Worm (Caenorhabditis elegans): ENCODE data around the gene trap-2.

The trap-2 gene

ce11 chrX:787992-788391 lies 20.1 kb upstream of the trap-2 start, which contains the start of gene attf-5 (continued):
- no peak for TF ChIP-seq unc-62 (GFP tag; optimal IDR thresholded peaks at IDR 0.05)
- TF ChIP-seq lin-15B (tag; optimal IDR thresholded peaks at IDR 0.05) = no peak
- TF ChIP-seq dsc-1 (tag; optimal IDR thresholded peaks at IDR 0.05) = no peak
- no peak for TF ChIP-seq mef-2 (tag; optimal IDR thresholded peaks at IDR 0.05)
- no peak for TF ChIP-seq elt-3 (tag; optimal IDR thresholded peaks at IDR 0.05)
- TF ChIP-seq lin-39 (tag; optimal IDR thresholded peaks at IDR 0.05) = no peak
- no peak for TF ChIP-seq isw-1 (GFP tag; IDR thresholded peaks at IDR 0.05)
- TF ChIP-seq ceh-63 (GFP tag; optimal IDR thresholded peaks at IDR 0.05) = no peak
- peak; percentile 29 for TF ChIP-seq nhr-47 (tag; optimal IDR thresholded peaks at IDR 0.05)
- no peak for TF ChIP-seq C04F5.9 (tag; optimal IDR thresholded peaks at IDR 0.05)
- no peak for TF ChIP-seq fkh-4 (tag; optimal IDR thresholded peaks at IDR 0.05; ENCODE audit: borderline replicate concordance)
- peak; percentile 13 for TF ChIP-seq xbp-1 (tag; optimal IDR thresholded peaks at IDR 0.05)
- TF ChIP-seq swsn-7 (tag; optimal IDR thresholded peaks at IDR 0.05) = peak; percentile 4
- peak in 1 of 2 experiments; percentile 35 for TF ChIP-seq lsy-2 (tag; optimal IDR thresholded peaks at IDR 0.05)
- no peak for TF ChIP-seq vab-15 (tag; optimal IDR thresholded peaks at IDR 0.05)
- peak; percentile 21 for TF ChIP-seq blmp-1 (tag; optimal IDR thresholded peaks at IDR 0.05)
- TF ChIP-seq nhr-90 (tag; optimal IDR thresholded peaks at IDR 0.05; ENCODE audit: poor library complexity) = no peak
- TF ChIP-seq pag-3 (tag; optimal IDR thresholded peaks at IDR 0.05; ENCODE audit: borderline replicate concordance, insufficient read depth) = no peak

ce11 chrX:785368-785767 lies 17.5 kb upstream of the trap-2 start:
- TF ChIP-seq mdl-1 (tag; optimal IDR thresholded peaks at IDR 0.05) (no peak), F16B12.6 (tag; optimal IDR thresholded peaks at IDR 0.05) (no peak), nhr-19 (GFP tag; conservative IDR thresholded peaks at IDR 0.05) (no peak; the same call in 1 of the 2 replicates), mab-9 (GFP tag; IDR thresholded peaks at IDR 0.05) (no peak), nhr-85 (tag) (peak; percentile 68), aly-2 (tag; optimal IDR thresholded peaks at IDR 0.05) (no peak), ceh-8 (GFP tag; optimal IDR thresholded peaks at IDR 0.05) (peak; percentile 29), hpl-2 (GFP tag; optimal IDR thresholded peaks at IDR 0.05) (no peak), efl-1 (optimal IDR thresholded peaks at IDR 0.05) (no peak), efl-1 (GFP tag; optimal IDR thresholded peaks at IDR 0.05 in 1 of 2) (peak in 1 of 2 experiments; percentile 69), unc-130 (tag; optimal IDR thresholded peaks at IDR 0.05) (no peak), unc-30 (tag; optimal IDR thresholded peaks at IDR 0.05) (no peak), sox-4 (tag; optimal IDR thresholded peaks at IDR 0.05) (peak; percentile 12), pag-3 (tag; optimal IDR thresholded peaks at IDR 0.05; ENCODE audit: borderline replicate concordance, insufficient read depth) (no peak), mep-1 (tag; optimal IDR thresholded peaks at IDR 0.05) (no peak), Y116A8C.19 (tag; optimal IDR thresholded peaks at IDR 0.05; ENCODE audit: borderline replicate concordance) (no peak), nhr-12 (tag; optimal IDR thresholded peaks at IDR 0.05) (no peak), dpl-1 (GFP tag; optimal IDR thresholded peaks at IDR 0.05) (no peak), ceh-82 (tag; optimal IDR thresholded peaks at IDR 0.05) (peak in 1 of 3 experiments; percentile 34), egl-13 (tag; optimal IDR thresholded peaks at IDR 0.05) (no peak), nhr-84 (tag; optimal IDR thresholded peaks at IDR 0.05) (no peak), lin-14 (GFP tag; optimal IDR thresholded peaks at IDR 0.05) (no peak), C34B4.2 (tag; optimal IDR thresholded peaks at IDR 0.05) (no peak), ets-5 (GFP tag; IDR thresholded peaks at IDR 0.05) (no peak), sup-37 (GFP tag; optimal IDR thresholded peaks at IDR 0.05) (no peak), fkh-8 (tag; optimal IDR thresholded peaks at IDR 0.05) (no peak), pqm-1 (tag; optimal IDR thresholded peaks at IDR 0.05) (no peak), rnt-1 (tag; optimal IDR thresholded peaks at IDR 0.05) (peak; percentile 51), vab-15 (tag; optimal IDR thresholded peaks at IDR 0.05) (no peak), alr-1 (tag; optimal IDR thresholded peaks at IDR 0.05; ENCODE audit: borderline replicate concordance) (no peak), xbp-1 (tag; optimal IDR thresholded peaks at IDR 0.05) (peak; percentile 27), hlh-17 (GFP tag; optimal IDR thresholded peaks at IDR 0.05; ENCODE audit: borderline replicate concordance) (no peak), zip-4 (GFP tag; optimal IDR thresholded peaks at IDR 0.05) (no peak), snu-23 (GFP tag; optimal IDR thresholded peaks at IDR 0.05) (peak; percentile 66), nhr-77 (tag; optimal IDR thresholded peaks at IDR 0.05) (no peak), elt-2 (tag; optimal IDR thresholded peaks at IDR 0.05) (no peak), nhr-237 (tag; optimal IDR thresholded peaks at IDR 0.05) (no peak)
